Fruit fly (Drosophila melanogaster): Measurements from ENCODE around the gene CG9541.
A peak's percentile ranks its signal among the peaks of the same experiment; 100 is the strongest.

CG9541 gene

DNA sequence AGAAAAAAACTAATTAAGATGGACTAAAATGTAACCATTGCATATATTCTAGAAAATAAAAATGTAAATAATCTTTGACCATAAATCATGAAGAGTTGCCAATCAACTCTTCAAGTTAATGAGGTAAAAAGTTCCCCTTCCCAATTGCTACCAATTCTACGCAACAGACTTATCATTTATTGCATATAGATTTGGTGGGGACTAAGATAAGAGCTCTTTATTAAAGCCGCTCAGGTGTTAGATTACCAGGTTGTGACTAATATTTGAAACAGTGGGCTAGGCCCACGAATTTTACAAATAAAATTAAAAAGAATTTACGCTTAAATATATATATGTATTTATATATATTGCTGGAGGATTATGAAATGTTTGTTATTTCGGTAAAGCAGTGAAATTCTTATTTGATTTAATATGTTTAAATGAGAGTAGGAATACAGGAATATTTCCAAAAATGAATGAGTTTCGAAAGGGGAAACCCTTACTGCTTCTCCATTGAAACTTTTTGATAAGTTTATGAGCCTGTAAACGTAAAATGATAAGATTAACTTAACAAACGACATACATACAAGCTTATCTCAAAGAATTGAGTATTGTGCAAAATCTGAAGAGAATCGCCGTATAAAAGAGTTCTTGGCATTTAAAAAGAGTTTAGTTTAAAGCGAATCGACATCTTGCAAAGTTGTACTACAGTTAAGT is 36.5 kb upstream of the CG9541 start, which contains the start of gene CG13102 (continued):
- TF ChIP-seq CG30403 (GFP tag; optimal IDR thresholded peaks at IDR 0.05) (no peak), Sox102F (GFP tag; optimal IDR thresholded peaks at IDR 0.05) (no peak), CG9876 (GFP tag; optimal IDR thresholded peaks at IDR 0.05) (no peak), CG14965 (GFP tag; optimal IDR thresholded peaks at IDR 0.05; ENCODE audit: borderline replicate concordance) (no peak), Xrp1 (GFP tag; IDR thresholded peaks at IDR 0.05) (no peak), MBD-R2 (GFP tag; IDR thresholded peaks at IDR 0.05) (no peak), tll (GFP tag; optimal IDR thresholded peaks at IDR 0.05) (no peak), bowl (GFP tag; IDR thresholded peaks at IDR 0.05) (no peak), CG16815 (GFP tag; optimal IDR thresholded peaks at IDR 0.05) (no peak), CG30020 (tag; optimal IDR thresholded peaks at IDR 0.05) (no peak), run (tag; optimal IDR thresholded peaks at IDR 0.05) (no peak), CG10274 (GFP tag; optimal IDR thresholded peaks at IDR 0.05) (no peak), CG10654 (GFP tag; optimal IDR thresholded peaks at IDR 0.05) (no peak), sug (tag; optimal IDR thresholded peaks at IDR 0.05) (peak; percentile 56), exex (tag; optimal IDR thresholded peaks at IDR 0.05) (peak; percentile 92), ranshi (GFP tag; IDR thresholded peaks at IDR 0.05) (0 out of 2 replicates have a peak, but pooled peaks have one; percentile 21), lov (optimal IDR thresholded peaks at IDR 0.05) (no peak), lov (GFP tag; IDR thresholded peaks at IDR 0.05) (no peak), Hr51 (GFP tag; optimal IDR thresholded peaks at IDR 0.05) (peak in 1 of 2 experiments; percentile 45), Dfd (GFP tag; optimal IDR thresholded peaks at IDR 0.05) (no peak), tx (GFP tag; optimal IDR thresholded peaks at IDR 0.05) (no peak), CG18764 (GFP tag; optimal IDR thresholded peaks at IDR 0.05) (no peak), CG13123 (GFP tag; optimal IDR thresholded peaks at IDR 0.05) (no peak), CG9817 (tag; optimal IDR thresholded peaks at IDR 0.05) (no peak), CG18619 (GFP tag; optimal IDR thresholded peaks at IDR 0.05) (no peak), CG12942 (GFP tag; optimal IDR thresholded peaks at IDR 0.05) (no peak), Hr3 (GFP tag; optimal IDR thresholded peaks at IDR 0.05) (no peak), MTF-1 (GFP tag; optimal IDR thresholded peaks at IDR 0.05; ENCODE audit: borderline replicate concordance) (no peak), HLHmδ (GFP tag; optimal IDR thresholded peaks at IDR 0.05) (no peak), NfI (GFP tag; optimal IDR thresholded peaks at IDR 0.05) (peak; percentile 29), psq (GFP tag; optimal IDR thresholded peaks at IDR 0.05) (no peak), CG32767 (GFP tag; IDR thresholded peaks at IDR 0.05) (no peak), CG34422 (GFP tag; IDR thresholded peaks at IDR 0.05) (no peak), CG12391 (tag; optimal IDR thresholded peaks at IDR 0.05) (no peak), ash1 (GFP tag; optimal IDR thresholded peaks at IDR 0.05) (no peak), CG15073 (GFP tag; optimal IDR thresholded peaks at IDR 0.05) (no peak), Dek (tag; optimal IDR thresholded peaks at IDR 0.05) (no peak), az2 (GFP tag; optimal IDR thresholded peaks at IDR 0.05) (no peak), tna (GFP tag; IDR thresholded peaks at IDR 0.05; ENCODE audit: partially characterized antibody) (no peak), CG1647 (GFP tag; optimal IDR thresholded peaks at IDR 0.05) (no peak), esg (GFP tag; conservative IDR thresholded peaks at IDR 0.05) (no peak), CG3995 (GFP tag; optimal IDR thresholded peaks at IDR 0.05) (no peak), pnt (GFP tag; optimal IDR thresholded peaks at IDR 0.05) (no peak), ems (GFP tag; optimal IDR thresholded peaks at IDR 0.05) (no peak), Blimp-1 (GFP tag; optimal IDR thresholded peaks at IDR 0.05) (no peak), CG4617 (GFP tag; optimal IDR thresholded peaks at IDR 0.05; ENCODE audit: borderline replicate concordance) (no peak), CG18599 (GFP tag; optimal IDR thresholded peaks at IDR 0.05) (peak; percentile 42), row (GFP tag; IDR thresholded peaks at IDR 0.05) (peak; percentile 63; the same call in 2 of the 3 replicates), D19A (tag; optimal IDR thresholded peaks at IDR 0.05) (no peak), Deaf1 (tag; optimal IDR thresholded peaks at IDR 0.05) (no peak)

Measured in whole organism, embryonic.